Worm (Caenorhabditis elegans): ENCODE measurements around the gene F32D8.2.

ce11 chrV:10932411-10932810 is 48.8 kb downstream of the F32D8.2 start, which contains the start of gene F58B4.5:
- TF ChIP-seq elt-1 (tag; optimal IDR thresholded peaks at IDR 0.05; ENCODE audit: borderline replicate concordance, insufficient read depth) (no peak), ceh-39 (tag; optimal IDR thresholded peaks at IDR 0.05) (no peak), pha-4 (tag; optimal IDR thresholded peaks at IDR 0.05) (no peak), mls-2 (tag; optimal IDR thresholded peaks at IDR 0.05) (no peak), snpc-4 (tag; optimal IDR thresholded peaks at IDR 0.05) (no peak), mep-1 (tag; optimal IDR thresholded peaks at IDR 0.05) (no peak)

Measured in whole organism, mixed stage, embryonic.